Worm (Caenorhabditis elegans) whole organism, L4 larva: Measurements from ENCODE around the gene pgp-1.

ENCODE experiments used
- F10B5.3 ChIP-seq: sonication (generic microtip); optimal IDR thresholded peaks from 2 replicates; lab custom pipeline; 2016; ENCODE audit warnings: mild to moderate bottlenecking, missing genetic modification characterization, missing compliant biosample characterization
- F37D6.2 ChIP-seq: sonication (generic microtip); optimal IDR thresholded peaks from 2 replicates; lab custom pipeline; 2016; ENCODE audit warnings: mild to moderate bottlenecking, missing genetic modification characterization, missing compliant biosample characterization
- T26A8.4 ChIP-seq: fragments of 200-800 bp; sonication (Bioruptor generic); IDR thresholded peaks from 2 replicates; pipeline ENCODE4 v1.3.6; 2022; ENCODE audit warnings: missing genetic modification characterization, missing compliant biosample characterization
- Y48G9A.11 ChIP-seq: fragments of 200-800 bp; sonication (Bioruptor generic); IDR thresholded peaks from 2 replicates; pipeline ENCODE4 v1.3.6; 2022; ENCODE audit warnings: missing genetic modification reagents, missing genetic modification characterization, missing compliant biosample characterization
- Y5F2A.4 ChIP-seq: fragments of 200-800 bp; sonication (Bioruptor generic); optimal IDR thresholded peaks from 2 replicates; lab custom pipeline; 2018; ENCODE audit warnings: mild to moderate bottlenecking, missing genetic modification characterization, missing compliant biosample characterization
- aha-1 ChIP-seq: fragments of 150-350 bp; peaks from one replicate; lab custom pipeline; 2014; ENCODE audit warnings: missing biosample characterization, missing genetic modification characterization
- arid-1 ChIP-seq: fragments of 200-800 bp; sonication (Bioruptor generic); conservative IDR thresholded peaks from 2 replicates; pipeline ENCODE4 v1.3.6; 2022; ENCODE audit warnings: missing genetic modification reagents, missing genetic modification characterization, missing compliant biosample characterization
- cey-2 ChIP-seq: sonication (generic microtip); optimal IDR thresholded peaks from 3 replicates; lab custom pipeline; 2017; ENCODE audit warnings: missing genetic modification characterization, mild to moderate bottlenecking, missing compliant biosample characterization, antibody characterized with exemption, borderline replicate concordance; ENCODE audit not compliant: insufficient read depth
- daf-16 ChIP-seq, 3 experiments: sonication (generic microtip); optimal IDR thresholded peaks; 2 replicates each; lab custom pipeline; 2016 to 2017; ENCODE audit warnings: missing genetic modification characterization in 3 of 3, missing genetic modification reagents in 3 of 3, mild to moderate bottlenecking in 2 of 3, missing compliant biosample characterization in 2 of 3, missing biosample characterization in 1 of 3, moderate library complexity in 1 of 3
- daf-8 ChIP-seq: fragments of 200-800 bp; sonication (Bioruptor generic); IDR thresholded peaks from 2 replicates; pipeline ENCODE4 v1.3.6; 2022; ENCODE audit warnings: missing genetic modification characterization, missing compliant biosample characterization
- dmd-8 ChIP-seq: fragments of 200-800 bp; sonication (Bioruptor generic); IDR thresholded peaks from 2 replicates; pipeline ENCODE4 v1.3.6; 2022; ENCODE audit warnings: missing genetic modification characterization, missing compliant biosample characterization
- dpl-1 ChIP-seq: fragments of 150-350 bp; optimal IDR thresholded peaks from 2 replicates; lab custom pipeline; 2014; ENCODE audit warnings: missing biosample characterization, missing genetic modification reagents, missing genetic modification characterization
- duxl-1 ChIP-seq: sonication (generic microtip); optimal IDR thresholded peaks from 2 replicates; lab custom pipeline; 2016; ENCODE audit warnings: mild to moderate bottlenecking, missing genetic modification characterization, moderate library complexity, missing compliant biosample characterization; ENCODE audit not compliant: poor library complexity
- dve-1 ChIP-seq: sonication (generic microtip); optimal IDR thresholded peaks from 2 replicates; lab custom pipeline; 2017; ENCODE audit warnings: antibody characterized with exemption, mild to moderate bottlenecking, missing genetic modification characterization, missing compliant biosample characterization; ENCODE audit not compliant: insufficient read depth
- egl-27 ChIP-seq: sonication (generic microtip); optimal IDR thresholded peaks from 3 replicates; lab custom pipeline; 2017; ENCODE audit warnings: missing biosample characterization, missing genetic modification reagents, missing genetic modification characterization
- egl-43 ChIP-seq: fragments of 200-800 bp; sonication (Bioruptor generic); IDR thresholded peaks from 2 replicates; pipeline ENCODE4 v1.3.6; 2022; ENCODE audit warnings: missing genetic modification reagents, missing genetic modification characterization, missing compliant biosample characterization
- fkh-10 ChIP-seq: fragments of 150-350 bp; optimal IDR thresholded peaks from 2 replicates; lab custom pipeline; 2014; ENCODE audit warnings: missing biosample characterization, missing genetic modification reagents, missing genetic modification characterization
- fos-1 ChIP-seq: fragments of 150-350 bp; optimal IDR thresholded peaks from 2 replicates; lab custom pipeline; 2014; ENCODE audit warnings: missing biosample characterization, missing genetic modification characterization
- hif-1 ChIP-seq, 2 experiments: sonication (generic microtip); optimal IDR thresholded peaks; 2 replicates each; lab custom pipeline; 2016 to 2017; ENCODE audit warnings: missing compliant biosample characterization in 2 of 2, missing genetic modification characterization in 2 of 2, missing genetic modification reagents in 2 of 2, missing genotype in 2 of 2, mild to moderate bottlenecking in 1 of 2
- hlh-11 ChIP-seq: fragments of 200-800 bp; sonication (Bioruptor generic); optimal IDR thresholded peaks from 2 replicates; lab custom pipeline; 2018; ENCODE audit warnings: mild to moderate bottlenecking, missing genetic modification characterization, missing compliant biosample characterization
- jun-1 ChIP-seq: fragments of 150-350 bp; optimal IDR thresholded peaks from 2 replicates; lab custom pipeline; 2014; ENCODE audit warnings: missing biosample characterization, missing genetic modification reagents, missing genetic modification characterization
- lin-1 ChIP-seq: fragments of 200-800 bp; sonication (Bioruptor generic); IDR thresholded peaks from 2 replicates; pipeline ENCODE4 v1.3.6; 2022; ENCODE audit warnings: missing genetic modification reagents, missing genetic modification characterization, missing compliant biosample characterization
- lin-13 ChIP-seq: fragments of 150-350 bp; optimal IDR thresholded peaks from 2 replicates; lab custom pipeline; 2014; ENCODE audit warnings: missing biosample characterization, missing genetic modification reagents, missing genetic modification characterization
- lin-29 ChIP-seq: fragments of 200-800 bp; sonication (Bioruptor generic); IDR thresholded peaks from 2 replicates; pipeline ENCODE4 v1.3.6; 2022; ENCODE audit warnings: missing genetic modification reagents, missing genetic modification characterization, missing compliant biosample characterization
- lin-38 ChIP-seq: fragments of 200-800 bp; sonication (Bioruptor generic); IDR thresholded peaks from 2 replicates; pipeline ENCODE4 v1.3.6; 2022; ENCODE audit warnings: missing genetic modification reagents, missing genetic modification characterization, missing compliant biosample characterization
- lin-39 ChIP-seq: fragments of 150-350 bp; optimal IDR thresholded peaks from 2 replicates; lab custom pipeline; 2014; ENCODE audit warnings: missing biosample characterization, missing genetic modification reagents, missing genetic modification characterization
- madf-9 ChIP-seq: fragments of 200-800 bp; sonication (Bioruptor generic); conservative IDR thresholded peaks from 2 replicates; pipeline ENCODE4 v1.3.6; 2022; ENCODE audit warnings: missing genetic modification reagents, missing genetic modification characterization, missing compliant biosample characterization
- mdl-1 ChIP-seq, 2 experiments: fragments of 150-350 bp in 1 of 2; sonication (generic microtip) in 1 of 2; optimal IDR thresholded peaks; 2 replicates each; lab custom pipeline; 2014 to 2017; ENCODE audit warnings: missing biosample characterization in 2 of 2, missing genetic modification characterization in 2 of 2
- mdt-29 ChIP-seq: fragments of 200-800 bp; sonication (Bioruptor generic); IDR thresholded peaks from 2 replicates; pipeline ENCODE4 v1.3.6; 2022; ENCODE audit warnings: missing genetic modification reagents, missing genetic modification characterization, missing compliant biosample characterization
- mep-1 ChIP-seq: fragments of 150-350 bp; sonication (generic microtip); optimal IDR thresholded peaks from 3 replicates; lab custom pipeline; 2014; ENCODE audit warnings: missing biosample characterization, missing genetic modification characterization
- nhr-111 ChIP-seq: fragments of 200-800 bp; sonication (Bioruptor generic); optimal IDR thresholded peaks from 2 replicates; lab custom pipeline; 2018; ENCODE audit warnings: mild to moderate bottlenecking, missing genetic modification characterization, missing compliant biosample characterization
- nhr-41 ChIP-seq: fragments of 200-800 bp; sonication (Bioruptor generic); IDR thresholded peaks from 2 replicates; pipeline ENCODE4 v1.3.6; 2022; ENCODE audit warnings: missing genetic modification reagents, missing genetic modification characterization, missing compliant biosample characterization
- nhr-48 ChIP-seq: sonication (generic microtip); optimal IDR thresholded peaks from 2 replicates; lab custom pipeline; 2016; ENCODE audit warnings: mild to moderate bottlenecking, missing genetic modification characterization, missing compliant biosample characterization
- nhr-76 ChIP-seq: fragments of 150-350 bp; optimal IDR thresholded peaks from 2 replicates; lab custom pipeline; 2014; ENCODE audit warnings: missing biosample characterization, missing genetic modification characterization
- pha-4 ChIP-seq, 2 experiments: fragments of 150-350 bp in 1 of 2; fragments of 200-800 bp in 1 of 2; sonication (Bioruptor generic) in 1 of 2; IDR thresholded peaks in 1 of 2; optimal IDR thresholded peaks in 1 of 2; 2 replicates each; pipeline versions ENCODE4 v1.3.6 to Lab custom; 2014 to 2022; ENCODE audit warnings: missing genetic modification characterization in 2 of 2, missing genetic modification reagents in 2 of 2, missing biosample characterization in 1 of 2, missing compliant biosample characterization in 1 of 2
- php-3 ChIP-seq: fragments of 200-800 bp; sonication (Bioruptor generic); IDR thresholded peaks from 2 replicates; pipeline ENCODE4 v1.3.6; 2022; ENCODE audit warnings: missing genetic modification reagents, missing genetic modification characterization, missing compliant biosample characterization
- pqm-1 ChIP-seq: sonication (generic microtip); optimal IDR thresholded peaks from 2 replicates; lab custom pipeline; 2017; ENCODE audit warnings: missing biosample characterization, missing genetic modification characterization
- saeg-2 ChIP-seq: fragments of 200-800 bp; sonication (Bioruptor generic); IDR thresholded peaks from 2 replicates; pipeline ENCODE4 v1.3.6; 2022; ENCODE audit warnings: missing genetic modification reagents, missing genetic modification characterization, missing compliant biosample characterization
- skn-1 ChIP-seq: fragments of 150-350 bp; optimal IDR thresholded peaks from 2 replicates; lab custom pipeline; 2014; ENCODE audit warnings: missing biosample characterization, missing genetic modification characterization
- snpc-4 ChIP-seq: fragments of 150-350 bp; optimal IDR thresholded peaks from 2 replicates; lab custom pipeline; 2014; ENCODE audit warnings: missing biosample characterization, missing genetic modification characterization
- spr-3 ChIP-seq: fragments of 200-800 bp; sonication (Bioruptor generic); optimal IDR thresholded peaks from 2 replicates; lab custom pipeline; 2018; ENCODE audit warnings: mild to moderate bottlenecking, missing genetic modification characterization, missing compliant biosample characterization
- unc-130 ChIP-seq: sonication (generic microtip); optimal IDR thresholded peaks from 2 replicates; lab custom pipeline; 2016; ENCODE audit warnings: missing genetic modification reagents, missing genetic modification characterization, missing compliant biosample characterization
- unc-62 ChIP-seq, 3 experiments: fragments of 150-350 bp in 1 of 3; sonication (generic microtip); optimal IDR thresholded peaks in 2 of 3; peaks in 1 of 3; 1 replicate in 1 of 3; 2 replicates in 2 of 3; lab custom pipeline; 2014 to 2017; ENCODE audit warnings: missing biosample characterization in 3 of 3, missing genetic modification characterization in 3 of 3, missing genetic modification reagents in 3 of 3, missing genotype in 1 of 3
- vab-7 ChIP-seq: fragments of 200-800 bp; sonication (Bioruptor generic); IDR thresholded peaks from 2 replicates; pipeline ENCODE4 v1.3.6; 2022; ENCODE audit warnings: missing genetic modification reagents, missing genetic modification characterization, missing compliant biosample characterization
- zip-11 ChIP-seq: fragments of 200-800 bp; sonication (Bioruptor generic); IDR thresholded peaks from 2 replicates; pipeline ENCODE4 v1.3.6; 2022; ENCODE audit warnings: missing genetic modification characterization, missing compliant biosample characterization

The pgp-1 gene

ce11 chrIV:12600941-12601340 is 2.0 kb upstream of the pgp-1 start (continued):
- peak; percentile 41 for TF ChIP-seq mep-1
- no peak for TF ChIP-seq fkh-10 (GFP tag; lab: Kevin White, UChicago)
- no peak for TF ChIP-seq egl-43
- TF ChIP-seq T26A8.4 (GFP tag; lab: Robert Waterston, UW), result peak; percentile 38; the same call in 1 of the 2 replicates
- peak; percentile 95 for TF ChIP-seq pqm-1
- peak; percentile 7 for TF ChIP-seq lin-13
- peak in 1 of 2 experiments; percentile 7 for TF ChIP-seq mdl-1 (tag; optimal IDR thresholded peaks at IDR 0.05; lab: Kevin White, UChicago)
- no peak for TF ChIP-seq F10B5.3 (tag; lab: Kevin White, UChicago)
- TF ChIP-seq hif-1 (tag; optimal IDR thresholded peaks at IDR 0.05; lab: Kevin White, UChicago), result no peak
- no peak for TF ChIP-seq Y5F2A.4 (GFP tag; lab: Kevin White, UChicago)
- TF ChIP-seq hlh-11 (tag; lab: Kevin White, UChicago), result peak; percentile 91
- TF ChIP-seq nhr-41 (GFP tag; lab: Robert Waterston, UW), result 0 out of 2 replicates have a peak, but pooled peaks have one; percentile 26
- peak; percentile 92 for TF ChIP-seq php-3 (GFP tag; lab: Robert Waterston, UW)
- TF ChIP-seq duxl-1 (tag; lab: Kevin White, UChicago), result no peak
- no peak for TF ChIP-seq nhr-76 (tag; lab: Kevin White, UChicago)

- TF ChIP-seq aha-1 (tag; lab: Kevin White, UChicago) (peak; percentile 91), dmd-8 (GFP tag; lab: Robert Waterston, UW) (no peak)
Observed at ce11 chrIV:12596960-12597359, 2.0 kb downstream of the pgp-1 start.

ce11 chrIV:12594574-12594973 is 4.4 kb downstream of the pgp-1 start:
- TF ChIP-seq daf-8 (GFP tag; lab: Robert Waterston, UW), result 0 out of 2 replicates have a peak, but pooled peaks have one; percentile 69
- peak; percentile 28 for TF ChIP-seq nhr-111
- TF ChIP-seq daf-16 (GFP tag; optimal IDR thresholded peaks at IDR 0.05; lab: Kevin White, UChicago), result peak in 1 of 2 experiments; percentile 69
- TF ChIP-seq daf-16 (tag; optimal IDR thresholded peaks at IDR 0.05; lab: Kevin White, UChicago), result peak; percentile 48
- TF ChIP-seq madf-9 (GFP tag; lab: Robert Waterston, UW), result peak; percentile 77
- TF ChIP-seq skn-1, result no peak
- TF ChIP-seq lin-39 (tag; lab: Kevin White, UChicago), result no peak
- peak; percentile 74 for TF ChIP-seq lin-1 (GFP tag; lab: Robert Waterston, UW)
- TF ChIP-seq fos-1 (tag; lab: Kevin White, UChicago), result no peak
- no peak for TF ChIP-seq egl-27
- peak; percentile 43; the same call in 1 of the 2 replicates for TF ChIP-seq lin-29 (GFP tag; lab: Robert Waterston, UW)
- peak; percentile 74 for TF ChIP-seq spr-3
- peak; percentile 93 for TF ChIP-seq vab-7 (GFP tag; lab: Robert Waterston, UW)
- peak; percentile 50 for TF ChIP-seq nhr-48 (tag; lab: Kevin White, UChicago)
- TF ChIP-seq duxl-1 (tag; lab: Kevin White, UChicago), result peak; percentile 45
- peak; percentile 56 for TF ChIP-seq dve-1 (tag; lab: Kevin White, UChicago)
- no peak; the same call in 1 of the 2 replicates for TF ChIP-seq lin-38 (GFP tag; lab: Robert Waterston, UW)
- TF ChIP-seq F37D6.2 (tag; lab: Kevin White, UChicago), result peak; percentile 47
- peak; percentile 68 for TF ChIP-seq hlh-11 (tag; lab: Kevin White, UChicago)
- TF ChIP-seq saeg-2 (GFP tag; lab: Robert Waterston, UW), result no peak
- peak; percentile 38 for TF ChIP-seq dpl-1
- TF ChIP-seq unc-130 (GFP tag; lab: Kevin White, UChicago), result peak; percentile 71
- peak; percentile 56 for TF ChIP-seq Y48G9A.11 (GFP tag; lab: Robert Waterston, UW)
- peak; percentile 94 for TF ChIP-seq pha-4 (GFP tag; IDR thresholded peaks at IDR 0.05; lab: Robert Waterston, UW)
- no peak for TF ChIP-seq pha-4 (tag; optimal IDR thresholded peaks at IDR 0.05; lab: Kevin White, UChicago)
- no peak for TF ChIP-seq unc-62 (GFP tag; optimal IDR thresholded peaks at IDR 0.05 in 1 of 2; lab: Kevin White, UChicago)
- TF ChIP-seq unc-62 (tag; optimal IDR thresholded peaks at IDR 0.05; lab: Kevin White, UChicago), result no peak
- no peak for TF ChIP-seq cey-2 (tag; lab: Kevin White, UChicago)
- TF ChIP-seq zip-11, result no peak
- no peak for TF ChIP-seq snpc-4 (tag; lab: Kevin White, UChicago)
- peak; percentile 4 to 86 for TF ChIP-seq hif-1 (tag; optimal IDR thresholded peaks at IDR 0.05; lab: Kevin White, UChicago)
- TF ChIP-seq mdt-29, result peak; percentile 80; the same call in 1 of the 2 replicates
- no peak for TF ChIP-seq jun-1 (tag; lab: Kevin White, UChicago)
- TF ChIP-seq arid-1, result peak; percentile 87
- no peak for TF ChIP-seq nhr-76 (tag; lab: Kevin White, UChicago)
